Worm (Caenorhabditis elegans): ENCODE data around the gene Y27F2A.10.

DNA sequence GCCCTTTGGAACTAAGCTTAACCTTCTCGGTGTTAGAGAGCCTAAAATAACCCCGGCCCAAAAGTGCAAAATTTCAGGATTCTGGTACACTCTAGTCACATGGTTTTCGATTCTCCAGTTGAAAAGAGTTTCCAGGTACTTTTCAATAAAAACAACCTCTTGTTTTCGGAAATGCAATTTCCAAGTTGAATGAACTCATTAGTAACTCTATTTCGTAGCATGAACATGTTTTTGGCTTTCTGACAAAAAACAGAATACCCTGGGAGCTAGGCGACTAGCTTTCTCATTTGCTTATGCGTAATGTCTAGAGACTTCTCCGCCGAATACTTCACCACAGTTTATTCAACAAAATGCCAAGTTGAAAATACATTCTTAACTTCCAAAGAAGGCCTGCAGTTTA lies 48.9 kb downstream of the Y27F2A.10 start, which contains the start of gene srh-71:
- TF ChIP-seq hnd-1 (tag; optimal IDR thresholded peaks at IDR 0.05), result no peak
- TF ChIP-seq scrt-1 (GFP tag; IDR thresholded peaks at IDR 0.05), result no peak
- no peak for TF ChIP-seq ama-1 (optimal IDR thresholded peaks at IDR 0.05)
- no peak for TF ChIP-seq tbx-37 (GFP tag; conservative IDR thresholded peaks at IDR 0.05)
- no peak for TF ChIP-seq hmg-4 (GFP tag; optimal IDR thresholded peaks at IDR 0.05)
- TF ChIP-seq ceh-13 (GFP tag; optimal IDR thresholded peaks at IDR 0.05), result no peak
- TF ChIP-seq sea-1 (GFP tag; conservative IDR thresholded peaks at IDR 0.05), result no peak
- TF ChIP-seq aly-1 (tag; optimal IDR thresholded peaks at IDR 0.05), result no peak
